Worm (Caenorhabditis elegans): ENCODE measurements around the gene F31E3.12.

DNA sequence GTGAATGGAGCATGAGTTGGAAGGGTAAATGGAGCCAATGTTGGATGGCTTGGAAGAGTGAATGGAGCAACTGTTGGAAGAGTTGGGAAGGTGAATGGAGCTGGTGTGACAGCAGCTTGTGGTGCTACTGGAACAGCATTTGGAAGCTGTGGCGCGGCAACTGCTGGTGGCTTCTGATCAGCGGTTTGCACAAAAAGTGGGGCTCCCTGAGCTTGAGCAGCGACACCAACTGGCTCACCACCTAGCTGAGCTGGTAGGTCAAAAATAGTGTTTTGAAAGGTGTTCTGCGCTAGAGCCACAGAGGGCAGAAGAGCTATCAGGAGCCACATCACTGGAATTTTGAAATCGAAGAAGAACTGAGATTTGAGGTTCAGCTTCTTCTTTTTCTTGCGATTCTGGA, 23.9 kb upstream of the F31E3.12 start:
- TF ChIP-seq unc-39 (tag; optimal IDR thresholded peaks at IDR 0.05): no peak
- no peak for TF ChIP-seq nhr-76 (tag; optimal IDR thresholded peaks at IDR 0.05)
